Worm (Caenorhabditis elegans) whole organism, L1 larva: ENCODE results near the gene rpb-6.
A peak's percentile ranks its signal among the peaks of the same experiment; 100 is the strongest.

Experiments used
- C16A3.4 ChIP-seq: fragments of 150-350 bp; optimal IDR thresholded peaks from 2 replicates; lab custom pipeline; 2014; ENCODE audit warnings: missing biosample characterization, missing genetic modification characterization
- Y116A8C.19 ChIP-seq: sonication (generic microtip); optimal IDR thresholded peaks from 2 replicates; lab custom pipeline; 2016; ENCODE audit warnings: missing compliant biosample characterization, missing genetic modification characterization, borderline replicate concordance
- aha-1 ChIP-seq: fragments of 150-350 bp; optimal IDR thresholded peaks from 2 replicates; lab custom pipeline; 2014; ENCODE audit warnings: missing biosample characterization, missing genetic modification characterization
- alr-1 ChIP-seq: fragments of 200-800 bp; sonication (Bioruptor generic); optimal IDR thresholded peaks from 2 replicates; lab custom pipeline; 2018; ENCODE audit warnings: borderline replicate concordance, mild to moderate bottlenecking, missing genetic modification characterization, missing compliant biosample characterization
- aly-2 ChIP-seq: fragments of 150-350 bp; optimal IDR thresholded peaks from 2 replicates; lab custom pipeline; 2014; ENCODE audit warnings: missing biosample characterization, missing genetic modification characterization
- ceh-8 ChIP-seq: fragments of 200-800 bp; sonication (Bioruptor generic); optimal IDR thresholded peaks from 2 replicates; lab custom pipeline; 2018; ENCODE audit warnings: mild to moderate bottlenecking, missing genetic modification characterization, moderate library complexity, missing compliant biosample characterization
- ceh-82 ChIP-seq, 3 experiments: fragments of 150-350 bp in 1 of 3; sonication (generic microtip) in 2 of 3; optimal IDR thresholded peaks; 2 replicates each; lab custom pipeline; 2014 to 2017; ENCODE audit warnings: missing biosample characterization in 3 of 3, missing genetic modification characterization in 3 of 3
- ceh-88 ChIP-seq: fragments of 200-800 bp; sonication (Bioruptor generic); IDR thresholded peaks from 2 replicates; pipeline ENCODE4 v1.3.6; 2022; ENCODE audit warnings: missing genetic modification characterization, missing compliant biosample characterization
- efl-1 ChIP-seq, 4 experiments: fragments of 150-350 bp; optimal IDR thresholded peaks in 3 of 4; peaks in 1 of 4; 1 replicate in 1 of 4; 2 replicates in 3 of 4; lab custom pipeline; 2014; ENCODE audit warnings: missing biosample characterization in 2 of 4, missing genetic modification characterization in 2 of 4, missing genetic modification reagents in 2 of 4
- egl-13 ChIP-seq: sonication (generic microtip); optimal IDR thresholded peaks from 2 replicates; lab custom pipeline; 2016; ENCODE audit warnings: missing genotype, missing genetic modification reagents, missing genetic modification characterization, missing compliant biosample characterization
- egl-27 ChIP-seq, 2 experiments: fragments of 150-350 bp in 1 of 2; sonication (generic microtip); optimal IDR thresholded peaks; 3 replicates each; lab custom pipeline; 2017 to 2018; ENCODE audit warnings: missing biosample characterization in 2 of 2, missing genetic modification characterization in 2 of 2, missing genetic modification reagents in 2 of 2
- elt-2 ChIP-seq: sonication (generic microtip); optimal IDR thresholded peaks from 2 replicates; lab custom pipeline; 2016; ENCODE audit warnings: missing genetic modification characterization, mild to moderate bottlenecking, inconsistent platforms, missing compliant biosample characterization, missing genetic modification reagents
- ets-5 ChIP-seq: fragments of 200-800 bp; sonication (Bioruptor generic); IDR thresholded peaks from 2 replicates; pipeline ENCODE4 v1.3.6; 2022; ENCODE audit warnings: missing genetic modification characterization, missing compliant biosample characterization
- fkh-4 ChIP-seq: sonication (generic microtip); optimal IDR thresholded peaks from 2 replicates; lab custom pipeline; 2016; ENCODE audit warnings: missing compliant biosample characterization, missing genetic modification characterization, borderline replicate concordance
- fkh-8 ChIP-seq: sonication (generic microtip); optimal IDR thresholded peaks from 2 replicates; lab custom pipeline; 2016; ENCODE audit warnings: mild to moderate bottlenecking, missing genetic modification characterization, missing compliant biosample characterization
- hlh-17 ChIP-seq: fragments of 200-800 bp; sonication (Bioruptor generic); optimal IDR thresholded peaks from 2 replicates; lab custom pipeline; 2018; ENCODE audit warnings: missing genetic modification characterization, mild to moderate bottlenecking, missing compliant biosample characterization, moderate library complexity, borderline replicate concordance
- hlh-4 ChIP-seq: sonication (generic microtip); optimal IDR thresholded peaks from 2 replicates; lab custom pipeline; 2016; ENCODE audit warnings: mild to moderate bottlenecking, missing genetic modification characterization, missing compliant biosample characterization
- hpl-2 ChIP-seq: fragments of 150-350 bp; optimal IDR thresholded peaks from 2 replicates; lab custom pipeline; 2014; ENCODE audit warnings: missing biosample characterization, missing genetic modification reagents, missing genetic modification characterization
- irx-1 ChIP-seq: sonication (generic microtip); optimal IDR thresholded peaks from 2 replicates; lab custom pipeline; 2016; ENCODE audit warnings: missing genetic modification characterization, missing compliant biosample characterization
- jun-1 ChIP-seq: fragments of 150-350 bp; optimal IDR thresholded peaks from 2 replicates; lab custom pipeline; 2014; ENCODE audit warnings: missing biosample characterization, missing genetic modification reagents, missing genetic modification characterization
- lin-14 ChIP-seq: fragments of 200-800 bp; sonication (Bioruptor generic); optimal IDR thresholded peaks from 2 replicates; lab custom pipeline; 2018; ENCODE audit warnings: mild to moderate bottlenecking, missing genetic modification characterization, moderate library complexity, missing compliant biosample characterization
- lin-15B ChIP-seq: fragments of 150-350 bp; sonication (generic microtip); optimal IDR thresholded peaks from 3 replicates; lab custom pipeline; 2014; ENCODE audit warnings: missing biosample characterization, missing genetic modification characterization
- lin-35 ChIP-seq, 2 experiments: fragments of 150-350 bp; optimal IDR thresholded peaks; 2 replicates each; lab custom pipeline; 2014; ENCODE audit warnings: missing biosample characterization in 2 of 2, missing genetic modification characterization in 2 of 2, missing genetic modification reagents in 2 of 2
- lin-39 ChIP-seq: fragments of 150-350 bp; optimal IDR thresholded peaks from 2 replicates; lab custom pipeline; 2014; ENCODE audit warnings: missing biosample characterization, missing genetic modification reagents, missing genetic modification characterization
- lir-3 ChIP-seq: sonication (generic microtip); optimal IDR thresholded peaks from 2 replicates; lab custom pipeline; 2016; ENCODE audit warnings: mild to moderate bottlenecking, missing genetic modification characterization, moderate library complexity, missing compliant biosample characterization; ENCODE audit not compliant: poor library complexity
- lsy-2 ChIP-seq, 2 experiments: fragments of 150-350 bp; optimal IDR thresholded peaks; 2 replicates each; lab custom pipeline; 2014; ENCODE audit warnings: missing biosample characterization in 2 of 2, missing genetic modification characterization in 2 of 2
- mab-9 ChIP-seq: fragments of 200-800 bp; sonication (Bioruptor generic); IDR thresholded peaks from 2 replicates; pipeline ENCODE4 v1.3.6; 2022; ENCODE audit warnings: missing genetic modification reagents, missing genetic modification characterization, missing compliant biosample characterization
- nhr-11 ChIP-seq: fragments of 150-350 bp; optimal IDR thresholded peaks from 2 replicates; lab custom pipeline; 2014; ENCODE audit warnings: missing biosample characterization, missing genetic modification characterization
- nhr-19 ChIP-seq: fragments of 200-800 bp; sonication (Bioruptor generic); conservative IDR thresholded peaks from 2 replicates; pipeline ENCODE4 v1.3.6; 2022; ENCODE audit warnings: missing genetic modification characterization, missing compliant biosample characterization
- nhr-237 ChIP-seq: fragments of 150-350 bp; optimal IDR thresholded peaks from 2 replicates; lab custom pipeline; 2014; ENCODE audit warnings: missing biosample characterization, missing genetic modification characterization
- nhr-28 ChIP-seq: fragments of 150-350 bp; optimal IDR thresholded peaks from 2 replicates; lab custom pipeline; 2014; ENCODE audit warnings: missing biosample characterization, missing genetic modification characterization
- nhr-47 ChIP-seq: sonication (generic microtip); optimal IDR thresholded peaks from 2 replicates; lab custom pipeline; 2016; ENCODE audit warnings: mild to moderate bottlenecking, missing genetic modification characterization, moderate library complexity, missing compliant biosample characterization
- nhr-76 ChIP-seq: sonication (generic microtip); optimal IDR thresholded peaks from 2 replicates; lab custom pipeline; 2017; ENCODE audit warnings: missing biosample characterization, missing genetic modification characterization
- nhr-84 ChIP-seq: sonication (generic microtip); optimal IDR thresholded peaks from 2 replicates; lab custom pipeline; 2017; ENCODE audit warnings: missing biosample characterization, missing genetic modification characterization
- nhr-90 ChIP-seq: sonication (generic microtip); optimal IDR thresholded peaks from 2 replicates; lab custom pipeline; 2016; ENCODE audit warnings: mild to moderate bottlenecking, missing genetic modification characterization, missing compliant biosample characterization; ENCODE audit not compliant: poor library complexity
- pag-3 ChIP-seq: sonication (generic microtip); optimal IDR thresholded peaks from 2 replicates; lab custom pipeline; 2017; ENCODE audit warnings: missing genetic modification characterization, mild to moderate bottlenecking, missing compliant biosample characterization, antibody characterized with exemption, borderline replicate concordance; ENCODE audit not compliant: insufficient read depth
- pax-3 ChIP-seq: fragments of 200-800 bp; sonication (Bioruptor generic); optimal IDR thresholded peaks from 2 replicates; lab custom pipeline; 2018; ENCODE audit warnings: mild to moderate bottlenecking, missing genetic modification characterization, moderate library complexity, missing compliant biosample characterization
- rnt-1 ChIP-seq: sonication (generic microtip); optimal IDR thresholded peaks from 2 replicates; lab custom pipeline; 2016; ENCODE audit warnings: mild to moderate bottlenecking, missing genetic modification characterization, moderate library complexity, missing compliant biosample characterization
- snpc-4 ChIP-seq: fragments of 150-350 bp; optimal IDR thresholded peaks from 2 replicates; lab custom pipeline; 2014; ENCODE audit warnings: missing biosample characterization, missing genetic modification characterization
- snu-23 ChIP-seq: sonication (generic microtip); optimal IDR thresholded peaks from 2 replicates; lab custom pipeline; 2016; ENCODE audit warnings: missing genetic modification characterization, missing compliant biosample characterization
- sox-4 ChIP-seq: sonication (generic microtip); optimal IDR thresholded peaks from 2 replicates; lab custom pipeline; 2016; ENCODE audit warnings: missing genetic modification characterization, missing compliant biosample characterization
- swsn-7 ChIP-seq: sonication (generic microtip); optimal IDR thresholded peaks from 2 replicates; lab custom pipeline; 2016; ENCODE audit warnings: missing genetic modification characterization, missing compliant biosample characterization
- unc-30 ChIP-seq: sonication (generic microtip); optimal IDR thresholded peaks from 2 replicates; lab custom pipeline; 2017; ENCODE audit warnings: missing biosample characterization, missing genetic modification characterization
- unc-62 ChIP-seq: fragments of 150-350 bp; optimal IDR thresholded peaks from 2 replicates; lab custom pipeline; 2014; ENCODE audit warnings: missing biosample characterization, missing genetic modification reagents, missing genetic modification characterization
- unc-98 ChIP-seq: fragments of 200-800 bp; sonication (Bioruptor generic); IDR thresholded peaks from 2 replicates; pipeline ENCODE4 v1.3.6; 2022; ENCODE audit warnings: missing genetic modification characterization, missing compliant biosample characterization
- vab-15 ChIP-seq: sonication (generic microtip); optimal IDR thresholded peaks from 2 replicates; lab custom pipeline; 2017; ENCODE audit warnings: missing genotype, mild to moderate bottlenecking, missing genetic modification characterization, missing compliant biosample characterization
- zag-1 ChIP-seq: fragments of 150-350 bp; optimal IDR thresholded peaks from 2 replicates; lab custom pipeline; 2014; ENCODE audit warnings: missing biosample characterization, missing genetic modification characterization
- zip-4 ChIP-seq: fragments of 200-800 bp; sonication (Bioruptor generic); optimal IDR thresholded peaks from 2 replicates; lab custom pipeline; 2018; ENCODE audit warnings: mild to moderate bottlenecking, missing genetic modification characterization, moderate library complexity, missing compliant biosample characterization
- ztf-11 ChIP-seq, 2 experiments: sonication (generic microtip); optimal IDR thresholded peaks; 2 replicates each; lab custom pipeline; 2016 to 2017; ENCODE audit warnings: missing genetic modification characterization in 2 of 2, missing biosample characterization in 1 of 2, missing compliant biosample characterization in 1 of 2
- ztf-4 ChIP-seq: fragments of 150-350 bp; optimal IDR thresholded peaks from 2 replicates; lab custom pipeline; 2014; ENCODE audit warnings: missing biosample characterization, missing genetic modification characterization

Gene rpb-6

DNA sequence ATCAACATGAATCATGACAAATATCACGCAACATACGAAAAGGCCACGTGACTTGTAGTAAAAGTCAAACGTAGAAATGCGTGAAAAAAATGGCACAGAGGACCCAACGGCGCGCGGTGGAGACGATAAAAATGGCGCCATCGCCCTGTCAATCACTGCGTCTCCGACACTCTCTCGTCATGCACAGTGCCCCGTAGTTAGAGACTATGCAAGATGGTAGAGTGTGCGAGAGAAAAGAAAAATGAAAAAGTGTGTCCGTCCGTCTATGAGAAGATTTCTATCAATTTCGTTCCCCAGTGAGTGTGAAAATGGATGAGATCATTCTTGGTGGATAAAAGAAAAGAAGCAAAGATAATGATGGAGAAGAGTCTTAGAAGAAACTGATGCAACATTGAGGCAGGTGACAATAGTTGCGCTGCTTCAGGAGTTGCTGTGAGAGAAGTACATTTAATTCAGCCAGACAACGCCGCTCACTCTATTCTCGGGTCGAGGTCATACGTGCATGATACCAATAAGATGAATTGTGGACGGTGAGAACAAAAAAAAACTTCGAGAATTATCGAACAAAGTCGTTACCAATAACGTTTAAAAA is 23.6 kb upstream of the rpb-6 start (continued):
- TF ChIP-seq lin-35 (GFP tag; optimal IDR thresholded peaks at IDR 0.05; lab: Kevin White, UChicago) (peak; percentile 25 to 73), lir-3 (tag; lab: Kevin White, UChicago) (peak; percentile 46), mab-9 (GFP tag; lab: Robert Waterston, UW) (no peak), lin-39 (tag; lab: Kevin White, UChicago) (peak; percentile 22), lin-14 (GFP tag; lab: Kevin White, UChicago) (peak; percentile 89), egl-27 (tag; optimal IDR thresholded peaks at IDR 0.05; lab: Kevin White, UChicago) (peak in 1 of 2 experiments; percentile 60), nhr-76 (tag; lab: Kevin White, UChicago) (no peak), rnt-1 (tag; lab: Kevin White, UChicago) (peak; percentile 69), vab-15 (tag; lab: Kevin White, UChicago) (no peak), unc-30 (no peak), irx-1 (peak; percentile 18), ets-5 (GFP tag; lab: Robert Waterston, UW) (no peak), ceh-82 (tag; optimal IDR thresholded peaks at IDR 0.05; lab: Kevin White, UChicago) (peak in 1 of 3 experiments; percentile 17), zip-4 (GFP tag; lab: Kevin White, UChicago) (no peak), pag-3 (tag; lab: Kevin White, UChicago) (no peak), swsn-7 (tag; lab: Kevin White, UChicago) (peak; percentile 62), zag-1 (no peak), unc-98 (GFP tag; lab: Robert Waterston, UW) (no peak), snu-23 (GFP tag; lab: Kevin White, UChicago) (peak; percentile 80), nhr-19 (GFP tag; lab: Robert Waterston, UW) (peak; percentile 67), nhr-90 (tag; lab: Kevin White, UChicago) (peak; percentile 84), aha-1 (tag; lab: Kevin White, UChicago) (peak; percentile 44), sox-4 (no peak), snpc-4 (tag; lab: Kevin White, UChicago) (peak; percentile 25), hlh-17 (GFP tag; lab: Kevin White, UChicago) (no peak), jun-1 (tag; lab: Kevin White, UChicago) (peak; percentile 0), pax-3 (no peak), ztf-11 (tag; optimal IDR thresholded peaks at IDR 0.05; lab: Kevin White, UChicago) (peak in 1 of 2 experiments; percentile 2), C16A3.4 (tag; lab: Kevin White, UChicago) (peak; percentile 10), nhr-84 (no peak), nhr-11 (peak; percentile 45), ceh-8 (GFP tag; lab: Kevin White, UChicago) (no peak), aly-2 (no peak), lsy-2 (tag; optimal IDR thresholded peaks at IDR 0.05; lab: Kevin White, UChicago) (peak; percentile 44 to 68), fkh-8 (no peak), egl-13 (no peak), efl-1 (optimal IDR thresholded peaks at IDR 0.05; lab: Kevin White, UChicago) (peak; percentile 40 to 56), efl-1 (GFP tag; optimal IDR thresholded peaks at IDR 0.05 in 1 of 2; lab: Kevin White, UChicago) (peak in 1 of 2 experiments; percentile 93), fkh-4 (tag; lab: Kevin White, UChicago) (peak; percentile 47), hlh-4 (tag; lab: Kevin White, UChicago) (no peak), alr-1 (tag; lab: Kevin White, UChicago) (no peak), unc-62 (no peak), hpl-2 (GFP tag; lab: Kevin White, UChicago) (no peak), ztf-4 (tag; lab: Kevin White, UChicago) (peak; percentile 73), Y116A8C.19 (tag; lab: Kevin White, UChicago) (no peak), nhr-47 (tag; lab: Kevin White, UChicago) (peak; percentile 64), ceh-88 (peak; percentile 27; the same call in 1 of the 2 replicates), nhr-28 (tag; lab: Kevin White, UChicago) (no peak), elt-2 (tag; lab: Kevin White, UChicago) (peak; percentile 61), lin-15B (tag; lab: Kevin White, UChicago) (no peak), nhr-237 (tag; lab: Kevin White, UChicago) (no peak)
